Worm (Caenorhabditis elegans): ENCODE measurements around the gene R05H5.3.

- TF ChIP-seq W03F9.2 (tag; optimal IDR thresholded peaks at IDR 0.05) (no peak), him-1 (tag; optimal IDR thresholded peaks at IDR 0.05) (no peak), dao-5 (tag; optimal IDR thresholded peaks at IDR 0.05) (no peak)
Observed at ce11 chrII:10231874-10232273, 34.4 kb downstream of the R05H5.3 start.

Data from whole organism, L4/young adult.